Worm (Caenorhabditis elegans): Measurements from ENCODE around the gene cut-3.

cut-3 gene

DNA sequence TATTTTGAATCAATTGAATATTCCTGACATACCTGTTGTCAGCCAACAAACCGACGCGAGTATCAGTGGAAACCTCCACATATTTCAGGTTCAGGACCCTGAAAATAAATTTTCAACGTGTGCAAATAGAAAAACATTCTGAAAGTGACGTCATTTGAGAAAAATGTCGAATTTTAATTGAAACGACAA lies 18.0 kb downstream of the cut-3 start, which contains the start of gene F14E5.2:
TSS of gene F14E5.2 (minus strand) at position 101 of the 189 bp plus-strand sequence.
- no peak for TF ChIP-seq fkh-2 (tag; optimal IDR thresholded peaks at IDR 0.05)
- TF ChIP-seq fos-1 (tag; optimal IDR thresholded peaks at IDR 0.05): no peak
- no peak for TF ChIP-seq R02D3.7 (tag; optimal IDR thresholded peaks at IDR 0.05)
- no peak for TF ChIP-seq nhr-67 (tag; optimal IDR thresholded peaks at IDR 0.05)
- no peak for TF ChIP-seq egl-5 (tag; optimal IDR thresholded peaks at IDR 0.05)
- no peak for TF ChIP-seq tbx-2 (tag; optimal IDR thresholded peaks at IDR 0.05)
- no peak for TF ChIP-seq ceh-16 (tag; optimal IDR thresholded peaks at IDR 0.05)
- TF ChIP-seq zag-1 (tag; optimal IDR thresholded peaks at IDR 0.05): no peak
- no peak for TF ChIP-seq ztf-11 (tag; optimal IDR thresholded peaks at IDR 0.05)
- no peak for TF ChIP-seq nhr-23 (tag; optimal IDR thresholded peaks at IDR 0.05)
- no peak for TF ChIP-seq ama-1 (optimal IDR thresholded peaks at IDR 0.05)

DNA sequence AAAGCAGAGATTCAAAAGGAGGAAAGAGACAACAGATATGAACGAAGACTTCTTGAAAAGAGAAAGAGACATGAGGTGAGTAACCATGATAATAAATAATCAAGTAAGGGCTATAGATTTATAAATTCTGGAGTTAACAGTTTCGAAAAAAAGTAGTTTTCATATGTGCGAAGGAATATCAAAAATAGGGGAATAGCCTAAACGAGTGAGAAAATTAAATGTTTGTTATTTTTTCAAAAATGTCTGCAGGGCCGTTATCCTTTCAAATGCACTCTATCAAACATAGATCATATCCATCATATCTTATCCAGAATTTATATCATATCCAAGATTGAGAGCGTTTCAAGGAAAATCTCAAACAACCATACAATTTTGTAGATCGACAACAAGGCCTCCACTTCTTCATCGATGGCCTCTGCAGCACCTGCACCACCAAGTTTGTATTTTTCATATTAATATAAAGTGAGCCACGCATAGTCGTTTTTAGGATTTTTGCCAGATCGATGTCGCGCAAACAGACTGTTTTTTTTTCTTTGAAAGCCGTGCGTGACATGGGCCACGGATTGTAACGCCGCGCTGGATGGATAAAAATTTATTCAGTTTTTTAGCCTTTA lies 25.7 kb downstream of the cut-3 start:
- TF ChIP-seq ceh-16 (tag; optimal IDR thresholded peaks at IDR 0.05) (no peak), ceh-82 (tag; optimal IDR thresholded peaks at IDR 0.05) (no peak), ztf-4 (tag; optimal IDR thresholded peaks at IDR 0.05) (peak; percentile 43), nhr-43 (tag; optimal IDR thresholded peaks at IDR 0.05; ENCODE audit: poor library complexity, severe bottlenecking) (no peak), elt-1 (tag; optimal IDR thresholded peaks at IDR 0.05) (peak; percentile 89)

DNA sequence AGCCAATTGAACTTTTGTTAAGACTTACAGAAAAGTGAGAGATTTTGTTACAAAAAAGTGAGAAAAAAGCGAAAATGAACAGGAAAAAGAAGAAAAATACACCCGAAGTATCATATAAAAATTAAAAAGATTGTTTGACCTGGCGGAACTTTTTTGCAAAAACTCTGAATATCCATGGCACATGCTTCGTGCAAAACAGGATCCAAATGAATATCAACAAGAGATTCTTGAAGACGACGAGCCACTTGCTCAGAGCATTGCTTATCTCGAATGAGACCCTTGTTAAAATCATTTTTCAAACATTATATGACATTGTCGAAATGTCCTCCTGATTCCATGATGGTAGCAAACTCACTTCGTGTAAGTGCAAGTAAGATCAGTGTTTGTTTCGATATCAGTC lies 26.8 kb downstream of the cut-3 start, which contains the start of gene F14E5.8:
TSS of gene F14E5.8 (plus strand) at position 301 of the 400 bp plus-strand sequence.
- TF ChIP-seq elt-1 (tag; optimal IDR thresholded peaks at IDR 0.05): peak; percentile 4

DNA sequence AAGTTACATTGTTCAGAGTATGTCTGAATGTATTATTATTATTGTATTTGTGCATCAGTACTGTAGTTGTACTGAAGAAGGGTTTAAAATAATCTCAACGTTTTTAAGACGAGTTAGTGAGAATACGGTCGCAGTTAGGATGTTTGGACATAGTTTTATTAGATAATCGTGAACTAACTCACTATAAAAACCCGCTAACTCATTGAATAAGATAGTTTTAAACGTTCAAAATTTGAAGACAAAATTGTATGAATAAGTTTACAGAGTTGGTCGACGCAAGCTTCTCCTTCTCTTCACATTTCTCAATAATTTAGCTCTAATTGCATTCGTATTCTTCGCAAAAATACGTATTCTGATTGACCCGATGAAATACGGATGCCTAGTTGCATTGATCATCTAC lies 27.6 kb downstream of the cut-3 start:
- TF ChIP-seq lin-39 (tag; optimal IDR thresholded peaks at IDR 0.05) (no peak), egl-5 (tag; optimal IDR thresholded peaks at IDR 0.05) (no peak), fkh-10 (GFP tag; optimal IDR thresholded peaks at IDR 0.05) (no peak), ztf-4 (tag; optimal IDR thresholded peaks at IDR 0.05) (peak; percentile 76), nhr-12 (tag; optimal IDR thresholded peaks at IDR 0.05) (no peak), elt-1 (tag; optimal IDR thresholded peaks at IDR 0.05) (peak; percentile 89), daf-12 (tag; optimal IDR thresholded peaks at IDR 0.05) (no peak), pqm-1 (tag; optimal IDR thresholded peaks at IDR 0.05) (no peak)

DNA sequence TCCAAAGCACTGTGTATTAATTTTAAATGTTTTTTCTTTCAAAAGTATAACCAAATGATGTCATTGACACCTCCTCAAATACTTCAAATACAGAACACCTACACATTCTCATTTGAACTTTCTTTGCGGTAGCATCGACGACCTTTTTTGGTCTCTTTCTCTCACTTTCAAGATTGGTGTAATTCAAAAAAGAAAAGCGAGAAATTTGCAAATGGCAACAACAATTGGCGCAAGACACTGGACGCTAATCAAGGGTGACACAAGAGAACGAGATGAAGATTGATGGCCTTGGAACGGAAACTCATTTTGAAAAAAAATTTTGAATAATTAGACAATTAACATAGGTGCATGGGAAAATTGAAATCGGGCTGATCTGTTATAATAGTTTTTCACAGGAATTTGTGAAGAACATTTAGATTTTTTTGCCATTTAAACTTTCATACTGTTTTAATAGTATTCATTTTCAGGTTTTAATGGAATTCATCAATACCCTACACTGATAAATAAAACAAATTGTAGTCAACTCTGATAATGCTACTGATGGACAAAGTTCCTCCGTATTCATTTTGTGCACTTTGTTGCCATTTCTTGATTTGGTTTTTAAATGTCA lies 29.5 kb downstream of the cut-3 start, which contains the start of gene fdgt-2:
TSS of gene fdgt-2 (plus strand) at position 560 of the 610 bp plus-strand sequence.
- TF ChIP-seq elt-2 (tag; optimal IDR thresholded peaks at IDR 0.05) (peak; percentile 36), pqm-1 (tag; optimal IDR thresholded peaks at IDR 0.05) (peak; percentile 7), ztf-11 (tag; optimal IDR thresholded peaks at IDR 0.05) (no peak), nhr-25 (tag; optimal IDR thresholded peaks at IDR 0.05) (peak; percentile 73), egl-5 (tag; optimal IDR thresholded peaks at IDR 0.05) (no peak)

DNA sequence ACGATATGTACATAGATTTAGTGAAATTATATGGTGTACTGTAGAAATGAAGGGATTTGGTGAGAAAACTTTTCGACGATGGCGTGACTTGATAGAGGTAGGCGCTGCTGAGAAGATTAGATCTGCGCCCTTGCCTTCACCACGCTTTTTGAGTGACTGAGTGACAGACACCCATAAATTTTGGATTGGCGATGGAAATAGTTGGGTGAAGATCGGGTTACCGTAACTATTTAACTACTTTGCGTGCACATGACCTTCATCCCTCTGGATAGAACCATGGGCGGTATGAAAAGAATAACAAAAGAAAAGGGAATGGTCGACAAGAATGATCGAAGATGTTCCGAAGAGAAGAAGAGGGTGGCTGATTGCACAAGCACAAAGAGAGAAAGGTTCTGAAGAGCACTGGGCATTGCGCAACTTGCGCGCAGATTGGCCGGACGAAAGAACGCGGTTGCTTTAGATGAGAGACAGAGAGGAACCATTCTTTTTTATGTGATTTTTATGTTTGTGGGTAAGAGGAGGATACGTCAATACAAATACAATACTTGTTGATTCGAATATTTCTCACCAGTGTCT lies 31.1 kb downstream of the cut-3 start:
- peak; percentile 12 for TF ChIP-seq nhr-25 (tag; optimal IDR thresholded peaks at IDR 0.05)
- TF ChIP-seq elt-1 (tag; optimal IDR thresholded peaks at IDR 0.05): peak; percentile 48
- TF ChIP-seq nhr-67 (tag; optimal IDR thresholded peaks at IDR 0.05): no peak

DNA sequence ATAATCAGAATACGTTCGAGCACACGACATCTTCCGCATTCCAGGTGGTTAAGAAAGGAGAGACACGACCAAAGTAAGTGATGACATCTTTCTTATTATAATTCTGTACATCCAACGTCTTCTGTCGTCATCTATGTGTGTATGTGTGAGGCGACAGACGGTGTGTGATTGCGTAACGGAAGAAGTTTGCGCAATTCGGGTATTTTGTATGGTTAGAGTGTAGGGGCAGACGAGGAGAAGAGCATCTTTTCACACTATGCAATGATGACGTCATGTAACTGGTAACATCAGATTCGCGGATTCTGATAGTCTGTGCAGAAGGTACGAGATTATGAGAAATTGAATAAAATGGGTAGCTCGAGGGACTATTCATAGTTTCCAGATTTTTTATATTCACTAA lies 31.6 kb downstream of the cut-3 start:
- TF ChIP-seq egl-5 (tag; optimal IDR thresholded peaks at IDR 0.05) (no peak), lsy-12 (tag; optimal IDR thresholded peaks at IDR 0.05) (no peak), R02D3.7 (tag; optimal IDR thresholded peaks at IDR 0.05) (no peak)

DNA sequence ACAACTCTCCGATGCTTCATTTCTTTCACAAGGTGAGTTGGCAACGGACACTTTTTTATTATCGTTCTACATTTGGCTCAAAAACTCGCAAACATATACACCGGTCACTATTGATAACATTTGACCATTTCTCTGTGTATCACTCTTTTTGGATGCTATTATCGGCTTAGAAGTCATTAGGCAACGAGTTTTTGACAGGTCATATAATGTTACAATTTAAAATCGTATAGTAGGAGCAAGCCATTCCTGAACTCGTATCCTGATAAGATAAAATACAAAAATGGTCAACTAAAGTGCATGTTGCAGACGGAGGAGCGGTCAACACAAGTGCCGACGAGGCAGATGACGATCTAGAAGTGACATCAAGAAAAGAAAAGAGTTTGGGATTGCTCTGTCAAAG lies 33.7 kb downstream of the cut-3 start:
- TF ChIP-seq pqm-1 (tag; optimal IDR thresholded peaks at IDR 0.05): peak; percentile 70
- no peak for TF ChIP-seq ceh-28 (tag; optimal IDR thresholded peaks at IDR 0.05)
- peak; percentile 33 for TF ChIP-seq elt-2 (tag; optimal IDR thresholded peaks at IDR 0.05)
- TF ChIP-seq mml-1 (tag; optimal IDR thresholded peaks at IDR 0.05): no peak
- TF ChIP-seq pha-4 (tag; optimal IDR thresholded peaks at IDR 0.05): peak; percentile 21
- TF ChIP-seq elt-3 (tag; optimal IDR thresholded peaks at IDR 0.05): no peak
